Worm (Caenorhabditis elegans) whole organism, midembryonic: ENCODE results near the gene Y75B8A.34.

Experiments
- T22C8.4 ChIP-seq: fragments of 200-800 bp; sonication (Bioruptor generic); IDR thresholded peaks from 2 replicates; pipeline ENCODE4 v1.3.6; 2022; ENCODE audit warnings: missing genetic modification characterization, missing compliant biosample characterization
- cog-1 ChIP-seq: sonication (generic microtip); optimal IDR thresholded peaks from 2 replicates; lab custom pipeline; 2016; ENCODE audit warnings: missing genetic modification characterization, missing compliant biosample characterization
- flt-1 ChIP-seq: fragments of 200-800 bp; sonication (Bioruptor generic); IDR thresholded peaks from 2 replicates; pipeline ENCODE4 v1.3.6; 2022; ENCODE audit warnings: missing genetic modification characterization, missing compliant biosample characterization
- klf-2 ChIP-seq: fragments of 200-800 bp; sonication (Bioruptor generic); conservative IDR thresholded peaks from 2 replicates; pipeline ENCODE4 v1.3.6; 2022; ENCODE audit warnings: missing genetic modification reagents, missing genetic modification characterization, missing compliant biosample characterization
- ref-1 ChIP-seq: fragments of 200-800 bp; sonication (Bioruptor generic); conservative IDR thresholded peaks from 2 replicates; pipeline ENCODE4 v1.3.6; 2022; ENCODE audit warnings: missing genetic modification reagents, missing genetic modification characterization, missing compliant biosample characterization
- tab-1 ChIP-seq: fragments of 200-800 bp; sonication (Bioruptor generic); IDR thresholded peaks from 2 replicates; pipeline ENCODE4 v1.3.6; 2022; ENCODE audit warnings: missing genetic modification characterization, missing compliant biosample characterization
- ztf-23 ChIP-seq: fragments of 200-800 bp; sonication (Bioruptor generic); IDR thresholded peaks from 2 replicates; pipeline ENCODE4 v1.3.6; 2022; ENCODE audit warnings: missing genetic modification reagents, missing genetic modification characterization, missing compliant biosample characterization
- ztf-29 ChIP-seq: fragments of 200-800 bp; sonication (Bioruptor generic); IDR thresholded peaks from 2 replicates; pipeline ENCODE4 v1.3.6; 2022; ENCODE audit warnings: missing genetic modification reagents, missing genetic modification characterization, missing compliant biosample characterization

DNA sequence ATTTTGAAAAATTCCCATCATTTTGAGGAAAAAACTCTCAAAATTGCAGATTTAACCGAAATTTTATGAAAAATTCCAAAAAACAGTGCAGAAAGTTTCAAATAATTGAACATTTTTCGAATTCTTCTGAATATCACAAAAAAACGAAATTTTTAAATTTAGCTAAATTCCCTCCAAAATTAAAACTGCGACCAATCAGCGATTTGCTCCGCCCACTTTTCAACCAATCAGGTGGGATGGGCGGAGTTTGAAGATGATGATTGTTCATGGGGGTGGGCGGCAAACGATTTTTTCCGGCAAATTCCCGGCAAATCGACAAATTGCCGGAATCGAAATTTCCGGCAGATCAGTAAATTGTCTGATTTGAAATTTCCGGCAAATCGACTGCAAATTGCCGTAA, 25.1 kb upstream of the Y75B8A.34 start:
- TF ChIP-seq klf-2 (no peak), ref-1 (no peak), flt-1 (GFP tag; lab: Robert Waterston, UW) (no peak), cog-1 (tag; lab: Kevin White, UChicago) (no peak), ztf-29 (GFP tag; lab: Robert Waterston, UW) (no peak), tab-1 (GFP tag; lab: Robert Waterston, UW) (no peak), ztf-23 (GFP tag; lab: Robert Waterston, UW) (no peak), T22C8.4 (GFP tag; lab: Robert Waterston, UW) (no peak)
